Worm (Caenorhabditis elegans): ENCODE data around the gene adr-2.

DNA sequence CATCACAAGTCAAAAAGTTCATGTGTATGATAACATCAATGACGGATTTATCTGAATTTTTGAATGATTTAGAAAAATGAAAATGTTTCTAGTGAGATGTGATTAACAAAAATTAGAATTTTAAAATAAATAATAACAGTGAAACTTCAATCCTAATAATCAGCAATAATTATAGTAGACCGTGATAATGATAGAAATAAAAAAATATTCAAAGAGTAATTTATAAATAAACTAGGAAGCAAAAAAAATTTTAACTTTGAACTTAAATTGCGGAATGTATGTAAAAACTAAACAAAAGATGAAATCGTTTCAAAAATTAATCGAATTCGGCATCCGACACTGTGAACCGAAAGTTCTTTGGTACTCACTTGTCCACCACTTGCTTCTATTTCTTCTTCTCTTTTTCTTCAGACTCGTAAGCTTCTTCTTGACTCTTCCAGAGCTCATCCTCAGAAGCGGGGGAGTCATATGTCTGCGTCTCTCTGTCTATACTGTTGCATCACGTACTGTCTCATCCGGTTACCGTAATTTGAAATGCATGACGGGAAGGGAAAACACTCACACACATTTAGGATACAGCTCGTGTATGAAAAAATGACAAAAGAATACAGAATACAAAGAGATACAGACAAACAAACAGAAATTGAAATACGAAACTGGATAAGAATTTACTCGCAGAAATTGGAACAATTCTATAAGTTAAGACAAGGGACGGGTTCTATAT is 39.6 kb downstream of the adr-2 start, which contains the start of gene mec-14:
- TF ChIP-seq nhr-237 (tag; optimal IDR thresholded peaks at IDR 0.05) (no peak), ztf-11 (tag; optimal IDR thresholded peaks at IDR 0.05) (no peak), drap-1 (GFP tag; optimal IDR thresholded peaks at IDR 0.05) (no peak), zip-8 (tag; optimal IDR thresholded peaks at IDR 0.05) (no peak), nhr-28 (tag; optimal IDR thresholded peaks at IDR 0.05) (no peak), pha-4 (tag; optimal IDR thresholded peaks at IDR 0.05) (no peak), nhr-12 (tag; optimal IDR thresholded peaks at IDR 0.05) (no peak), unc-120 (tag; optimal IDR thresholded peaks at IDR 0.05; ENCODE audit: poor library complexity, severe bottlenecking) (no peak), elt-3 (tag; optimal IDR thresholded peaks at IDR 0.05) (no peak)

Measured in whole organism, mixed stage, embryonic.